Fruit fly (Drosophila melanogaster) whole organism, embryonic: ENCODE results near the gene ND-39.
A peak's percentile ranks its signal among the peaks of the same experiment; 100 is the strongest.

Source experiments
- C15 ChIP-seq: fragments of 200-800 bp; sonication (Bioruptor generic); IDR thresholded peaks from 3 replicates; pipeline ENCODE4 v1.3.6; 2022; ENCODE audit warnings: missing biosample characterization, missing genetic modification characterization
- CG11560 ChIP-seq: fragments of 200-800 bp; sonication (Bioruptor generic); IDR thresholded peaks from 3 replicates; pipeline ENCODE4 v1.3.6; 2022; ENCODE audit warnings: missing biosample characterization, missing genetic modification characterization
- CG12391 ChIP-seq: fragments of 200-800 bp; sonication (Bioruptor generic); optimal IDR thresholded peaks from 3 replicates; lab custom pipeline; 2018; ENCODE audit warnings: missing biosample characterization, mild to moderate bottlenecking, missing genetic modification characterization, moderate library complexity
- CG12744 ChIP-seq: fragments of 200-800 bp; sonication (Bioruptor generic); optimal IDR thresholded peaks from 2 replicates; lab custom pipeline; 2016; ENCODE audit warnings: missing biosample characterization, missing genetic modification characterization
- CG14014 ChIP-seq: fragments of 200-800 bp; sonication (Bioruptor generic); IDR thresholded peaks from 2 replicates; pipeline ENCODE4 v1.3.6; 2022; ENCODE audit warnings: missing biosample characterization, missing genetic modification characterization
- CG14441 ChIP-seq: fragments of 200-800 bp; sonication (Bioruptor generic); IDR thresholded peaks from 2 replicates; pipeline ENCODE4 v1.3.6; 2022; ENCODE audit warnings: missing biosample characterization, missing genetic modification characterization
- CG14965 ChIP-seq: fragments of 200-800 bp; sonication (Bioruptor generic); optimal IDR thresholded peaks from 2 replicates; lab custom pipeline; 2016; ENCODE audit warnings: missing biosample characterization, missing genetic modification characterization, borderline replicate concordance
- CG15269 ChIP-seq: fragments of 200-800 bp; sonication (Bioruptor generic); optimal IDR thresholded peaks from 2 replicates; lab custom pipeline; 2018; ENCODE audit warnings: missing biosample characterization, mild to moderate bottlenecking, missing genetic modification characterization, moderate library complexity
- CG15514 ChIP-seq: fragments of 200-800 bp; sonication (Bioruptor generic); optimal IDR thresholded peaks from 3 replicates; lab custom pipeline; 2017; ENCODE audit warnings: missing biosample characterization, missing genetic modification characterization, mild to moderate bottlenecking, moderate library complexity, missing genetic modification reagents
- CG1647 ChIP-seq: fragments of 200-800 bp; sonication (Bioruptor generic); optimal IDR thresholded peaks from 3 replicates; lab custom pipeline; 2016; ENCODE audit warnings: missing biosample characterization, missing genetic modification characterization
- CG2875 ChIP-seq: fragments of 200-800 bp; sonication (Bioruptor generic); optimal IDR thresholded peaks from 2 replicates; lab custom pipeline; 2017; ENCODE audit warnings: missing biosample characterization, mild to moderate bottlenecking, missing genetic modification characterization, missing genetic modification reagents
- CG33213 ChIP-seq: fragments of 200-800 bp; sonication (Bioruptor generic); optimal IDR thresholded peaks from 3 replicates; lab custom pipeline; 2016; ENCODE audit warnings: missing biosample characterization, missing genetic modification characterization
- CG34376 ChIP-seq: fragments of 200-800 bp; sonication (Bioruptor generic); optimal IDR thresholded peaks from 2 replicates; lab custom pipeline; 2018; ENCODE audit warnings: missing biosample characterization, mild to moderate bottlenecking, missing genetic modification characterization
- CG6765 ChIP-seq: fragments of 200-800 bp; sonication (Bioruptor generic); optimal IDR thresholded peaks from 3 replicates; lab custom pipeline; 2017; ENCODE audit warnings: missing biosample characterization, mild to moderate bottlenecking, missing genetic modification characterization
- CG6791 ChIP-seq: fragments of 200-800 bp; sonication (Bioruptor generic); IDR thresholded peaks from 3 replicates; pipeline ENCODE4 v1.3.6; 2022; ENCODE audit warnings: missing biosample characterization, missing genetic modification characterization; ENCODE audit not compliant: partially characterized antibody
- CG7745 ChIP-seq: fragments of 200-800 bp; sonication (Bioruptor generic); optimal IDR thresholded peaks from 2 replicates; lab custom pipeline; 2018; ENCODE audit warnings: missing biosample characterization, mild to moderate bottlenecking, missing genetic modification characterization, moderate library complexity
- CG7928 ChIP-seq: fragments of 200-800 bp; sonication (Bioruptor generic); optimal IDR thresholded peaks from 2 replicates; lab custom pipeline; 2017; ENCODE audit warnings: missing biosample characterization, mild to moderate bottlenecking, missing genetic modification characterization
- CG9932 ChIP-seq: fragments of 200-800 bp; sonication (Bioruptor generic); IDR thresholded peaks from 2 replicates; pipeline ENCODE4 v1.3.6; 2022; ENCODE audit warnings: missing biosample characterization, missing genetic modification characterization
- Drgx ChIP-seq: fragments of 200-800 bp; sonication (Bioruptor generic); IDR thresholded peaks from 2 replicates; pipeline ENCODE4 v1.3.6; 2022; ENCODE audit warnings: missing biosample characterization, missing genetic modification characterization
- Ets65A ChIP-seq: fragments of 200-800 bp; sonication (Bioruptor generic); peaks from one replicate; lab custom pipeline; 2016; ENCODE audit warnings: missing biosample characterization, missing genetic modification characterization
- Ets97D ChIP-seq: fragments of 200-800 bp; sonication (Bioruptor generic); optimal IDR thresholded peaks from 3 replicates; lab custom pipeline; 2016; ENCODE audit warnings: missing biosample characterization, missing genetic modification characterization
- HLHmδ ChIP-seq: fragments of 200-800 bp; sonication (Bioruptor generic); optimal IDR thresholded peaks from 2 replicates; lab custom pipeline; 2018; ENCODE audit warnings: missing biosample characterization, mild to moderate bottlenecking, missing genetic modification characterization, moderate library complexity
- HmgD ChIP-seq: fragments of 200-800 bp; sonication (Bioruptor generic); optimal IDR thresholded peaks from 3 replicates; lab custom pipeline; 2016; ENCODE audit warnings: missing biosample characterization, missing genetic modification characterization
- Hsf ChIP-seq: fragments of 200-800 bp; sonication (Bioruptor generic); optimal IDR thresholded peaks from 3 replicates; lab custom pipeline; 2016; ENCODE audit warnings: missing biosample characterization, missing genetic modification characterization
- Jarid2 ChIP-seq: fragments of 200-800 bp; sonication (Bioruptor generic); optimal IDR thresholded peaks from 3 replicates; lab custom pipeline; 2017; ENCODE audit warnings: mild to moderate bottlenecking, missing biosample characterization, missing genetic modification reagents, missing genetic modification characterization
- NC2α ChIP-seq: fragments of 200-800 bp; sonication (Bioruptor generic); optimal IDR thresholded peaks from 2 replicates; lab custom pipeline; 2016; ENCODE audit warnings: missing biosample characterization, missing genetic modification characterization
- NFAT ChIP-seq: fragments of 200-800 bp; sonication (Bioruptor generic); IDR thresholded peaks from 2 replicates; pipeline ENCODE4 v1.3.6; 2022; ENCODE audit warnings: missing biosample characterization, missing genetic modification characterization
- Neu2 ChIP-seq: fragments of 200-800 bp; sonication (Bioruptor generic); optimal IDR thresholded peaks from 3 replicates; lab custom pipeline; 2016; ENCODE audit warnings: missing biosample characterization, missing genetic modification characterization, borderline replicate concordance
- NfI ChIP-seq: fragments of 200-800 bp; sonication (Bioruptor generic); optimal IDR thresholded peaks from 3 replicates; lab custom pipeline; 2018; ENCODE audit warnings: missing biosample characterization, mild to moderate bottlenecking, missing genetic modification characterization, moderate library complexity
- PHDP ChIP-seq: fragments of 200-800 bp; sonication (Bioruptor generic); optimal IDR thresholded peaks from 3 replicates; lab custom pipeline; 2018; ENCODE audit warnings: missing biosample characterization, mild to moderate bottlenecking, missing genetic modification characterization, moderate library complexity
- Poxn ChIP-seq: fragments of 200-800 bp; sonication (Bioruptor generic); IDR thresholded peaks from 2 replicates; pipeline ENCODE4 v1.3.6; 2022; ENCODE audit warnings: missing biosample characterization, missing genetic modification characterization
- Ravus ChIP-seq: fragments of 200-800 bp; sonication (Bioruptor generic); IDR thresholded peaks from 2 replicates; pipeline ENCODE4 v1.3.6; 2022; ENCODE audit warnings: missing biosample characterization, missing genetic modification characterization
- Rfx ChIP-seq: fragments of 200-800 bp; sonication (Bioruptor generic); IDR thresholded peaks from 2 replicates; pipeline ENCODE4 v1.3.6; 2022; ENCODE audit warnings: missing biosample characterization, missing genetic modification characterization
- YL-1 ChIP-seq: fragments of 200-800 bp; sonication (Bioruptor generic); optimal IDR thresholded peaks from 3 replicates; lab custom pipeline; 2017; ENCODE audit warnings: missing biosample characterization, mild to moderate bottlenecking, missing genetic modification characterization
- ap ChIP-seq: fragments of 200-800 bp; sonication (Bioruptor generic); IDR thresholded peaks from 2 replicates; pipeline ENCODE4 v1.3.6; 2022; ENCODE audit warnings: missing biosample characterization, missing genetic modification characterization
- gem ChIP-seq: fragments of 200-800 bp; sonication (Bioruptor generic); optimal IDR thresholded peaks from 2 replicates; lab custom pipeline; 2019; ENCODE audit warnings: missing biosample characterization, mild to moderate bottlenecking, missing genetic modification characterization, moderate library complexity
- knrl ChIP-seq: fragments of 200-800 bp; sonication (Bioruptor generic); IDR thresholded peaks from 3 replicates; pipeline ENCODE4 v1.3.6; 2022; ENCODE audit warnings: missing biosample characterization, missing genetic modification characterization; ENCODE audit not compliant: partially characterized antibody
- lab ChIP-seq: fragments of 200-800 bp; sonication (Bioruptor generic); optimal IDR thresholded peaks from 3 replicates; lab custom pipeline; 2017; ENCODE audit warnings: missing biosample characterization, missing genetic modification characterization, mild to moderate bottlenecking, moderate library complexity, missing genetic modification reagents
- pros ChIP-seq: fragments of 200-800 bp; sonication (Bioruptor generic); optimal IDR thresholded peaks from 3 replicates; lab custom pipeline; 2019; ENCODE audit warnings: missing biosample characterization, mild to moderate bottlenecking, missing genetic modification characterization, moderate library complexity
- sima ChIP-seq: fragments of 200-800 bp; sonication (Bioruptor generic); optimal IDR thresholded peaks from 2 replicates; lab custom pipeline; 2016; ENCODE audit warnings: missing biosample characterization, missing genetic modification characterization
- sisA ChIP-seq: fragments of 200-800 bp; sonication (Bioruptor generic); IDR thresholded peaks from 2 replicates; pipeline ENCODE4 v1.3.6; 2022; ENCODE audit warnings: missing biosample characterization, missing genetic modification characterization
- tll ChIP-seq, 2 experiments: fragments of 200-800 bp in 1 of 2; fragments of >200 bp in 1 of 2; sonication (Bioruptor generic) in 1 of 2; optimal IDR thresholded peaks; 2 replicates each; lab custom pipeline; 2017 to 2019; ENCODE audit warnings: missing biosample characterization in 2 of 2, missing genetic modification characterization in 2 of 2, mild to moderate bottlenecking in 1 of 2, moderate library complexity in 1 of 2
- tna ChIP-seq: fragments of 200-800 bp; sonication (Bioruptor generic); IDR thresholded peaks from 2 replicates; pipeline ENCODE4 v1.3.6; 2022; ENCODE audit warnings: missing biosample characterization, missing genetic modification characterization; ENCODE audit not compliant: partially characterized antibody
- toy ChIP-seq: fragments of 200-800 bp; sonication (Bioruptor generic); IDR thresholded peaks from 2 replicates; pipeline ENCODE4 v1.3.6; 2022; ENCODE audit warnings: missing biosample characterization, missing genetic modification characterization
- vnd ChIP-seq: fragments of 200-800 bp; sonication (Bioruptor generic); IDR thresholded peaks from 3 replicates; pipeline ENCODE4 v1.3.6; 2022; ENCODE audit warnings: missing biosample characterization, missing genetic modification characterization; ENCODE audit not compliant: partially characterized antibody
- vvl ChIP-seq: fragments of 200-800 bp; sonication (Bioruptor generic); IDR thresholded peaks from 2 replicates; pipeline ENCODE4 v1.3.6; 2022; ENCODE audit warnings: missing biosample characterization, missing genetic modification characterization
- zfh1 ChIP-seq: fragments of 200-800 bp; sonication (Bioruptor generic); IDR thresholded peaks from 3 replicates; pipeline ENCODE4 v1.3.6; 2022; ENCODE audit warnings: missing biosample characterization, missing genetic modification characterization
- zfh2 ChIP-seq: fragments of 200-800 bp; sonication (Bioruptor generic); optimal IDR thresholded peaks from 2 replicates; lab custom pipeline; 2016; ENCODE audit warnings: missing biosample characterization, missing genetic modification characterization

The ND-39 gene

dm6 chr3L:20530347-20531177, 38.7 kb downstream of the ND-39 start (continued):
- TF ChIP-seq NC2α (GFP tag; lab: Kevin White, UChicago): no peak
- 0 out of 2 replicates have a peak, but pooled peaks have one; percentile 6 for TF ChIP-seq vvl (GFP tag; lab: Robert Waterston, UW)
- no peak for TF ChIP-seq HLHmδ
- peak; percentile 46 for TF ChIP-seq lab
- no peak for TF ChIP-seq CG12391
- no peak for TF ChIP-seq YL-1
- no peak for TF ChIP-seq ap (GFP tag; lab: Robert Waterston, UW)
- no peak for TF ChIP-seq Poxn (GFP tag; lab: Robert Waterston, UW)
- TF ChIP-seq Ravus (GFP tag; lab: Robert Waterston, UW): no peak
- TF ChIP-seq CG11560 (tag; lab: Robert Waterston, UW): no peak
- no peak for TF ChIP-seq Ets97D (GFP tag; lab: Kevin White, UChicago)
- TF ChIP-seq CG2875: no peak
- no peak for TF ChIP-seq Hsf
- 0 out of 3 replicates have a peak, but pooled peaks have one; percentile 22 for TF ChIP-seq C15 (GFP tag; lab: Robert Waterston, UW)
- no peak for TF ChIP-seq knrl (GFP tag; lab: Robert Waterston, UW)
- TF ChIP-seq Jarid2: no peak
- no peak for TF ChIP-seq pros (GFP tag; lab: Kevin White, UChicago)
- TF ChIP-seq zfh2 (GFP tag; lab: Kevin White, UChicago): no peak
- TF ChIP-seq Rfx (GFP tag; lab: Robert Waterston, UW): no peak
- no peak for TF ChIP-seq CG7745 (tag; lab: Kevin White, UChicago)
- no peak for TF ChIP-seq CG9932 (GFP tag; lab: Robert Waterston, UW)
- no peak for TF ChIP-seq CG14014 (GFP tag; lab: Robert Waterston, UW)
- no peak for TF ChIP-seq CG14441 (GFP tag; lab: Robert Waterston, UW)
- no peak for TF ChIP-seq toy (GFP tag; lab: Robert Waterston, UW)
- TF ChIP-seq CG15514 (GFP tag; lab: Kevin White, UChicago): no peak
- peak; percentile 60 for TF ChIP-seq Ets65A (GFP tag; lab: Kevin White, UChicago)
- no peak for TF ChIP-seq zfh1 (GFP tag; lab: Robert Waterston, UW)
- TF ChIP-seq PHDP (tag; lab: Kevin White, UChicago): no peak
- no peak for TF ChIP-seq sima
- TF ChIP-seq gem (tag; lab: Kevin White, UChicago): no peak
- TF ChIP-seq CG33213 (GFP tag; lab: Kevin White, UChicago): no peak
- TF ChIP-seq CG34376 (GFP tag; lab: Kevin White, UChicago): no peak
- no peak for TF ChIP-seq tll (GFP tag; optimal IDR thresholded peaks at IDR 0.05; lab: Kevin White, UChicago)
- TF ChIP-seq NFAT: no peak
- TF ChIP-seq CG7928: no peak
- TF ChIP-seq vnd (GFP tag; lab: Robert Waterston, UW): no peak
- no peak for TF ChIP-seq CG12744 (GFP tag; lab: Kevin White, UChicago)
- no peak for TF ChIP-seq Drgx
- no peak for TF ChIP-seq sisA (GFP tag; lab: Robert Waterston, UW)
- no peak for TF ChIP-seq NfI (GFP tag; lab: Kevin White, UChicago)
- TF ChIP-seq CG6765: no peak
- TF ChIP-seq CG1647 (GFP tag; lab: Kevin White, UChicago): no peak
- no peak for TF ChIP-seq CG15269
- TF ChIP-seq CG14965 (GFP tag; lab: Kevin White, UChicago): no peak
- 0 out of 3 replicates have a peak, but pooled peaks have one; percentile 9 for TF ChIP-seq CG6791 (GFP tag; lab: Robert Waterston, UW)
- no peak for TF ChIP-seq Neu2 (GFP tag; lab: Kevin White, UChicago)
- no peak for TF ChIP-seq tna (GFP tag; lab: Robert Waterston, UW)
- no peak for TF ChIP-seq HmgD (GFP tag; lab: Kevin White, UChicago)
